Fruit fly (Drosophila melanogaster) whole organism: ENCODE data around the gene CG15498.

Experiments
- CG8478 ChIP-seq: fragments of >200 bp; optimal IDR thresholded peaks from 2 replicates; lab custom pipeline; 2018; ENCODE audit warnings: inconsistent platforms
- Dll ChIP-seq: fragments of >200 bp; optimal IDR thresholded peaks from 2 replicates; lab custom pipeline; 2017
- EcR ChIP-seq, 2 experiments: fragments of >200 bp; optimal IDR thresholded peaks; 2 replicates each; lab custom pipeline; 2017; ENCODE audit warnings: missing biosample characterization in 2 of 2, missing genetic modification characterization in 2 of 2, missing genetic modification reagents in 2 of 2
- psq ChIP-seq: fragments of >200 bp; optimal IDR thresholded peaks from 2 replicates; lab custom pipeline; 2017
- usp ChIP-seq: fragments of >200 bp; optimal IDR thresholded peaks from 2 replicates; lab custom pipeline; 2017; ENCODE audit warnings: missing biosample characterization, missing genetic modification characterization, mixed read lengths

DNA sequence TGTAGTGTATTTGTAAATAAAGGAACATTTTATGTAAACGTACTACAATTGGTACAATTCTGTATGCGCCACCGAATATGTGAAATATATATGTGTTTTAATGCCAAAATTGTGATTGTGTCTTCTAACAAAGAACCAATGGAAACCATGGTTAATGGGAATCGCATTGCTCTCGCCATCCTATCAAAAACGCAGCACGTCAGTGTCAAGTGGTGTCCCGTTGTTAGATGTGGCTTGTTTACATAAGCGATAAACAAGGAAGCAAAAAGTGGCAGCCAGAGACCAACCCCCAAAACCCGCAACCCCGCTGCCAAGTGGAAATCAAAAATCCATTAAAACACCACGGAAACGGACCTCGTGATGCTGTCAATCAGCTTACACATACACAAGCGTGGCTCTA, 40.4 kb downstream of the CG15498 start:
- TF ChIP-seq EcR (GFP tag; optimal IDR thresholded peaks at IDR 0.05; lab: Kevin White, UChicago) (no peak), Dll (lab: Kevin White, UChicago) (no peak), usp (no peak), CG8478 (lab: Kevin White, UChicago) (no peak), psq (lab: Kevin White, UChicago) (no peak)
